Worm (Caenorhabditis elegans): Measurements from ENCODE around the gene Y62H9A.8.

DNA sequence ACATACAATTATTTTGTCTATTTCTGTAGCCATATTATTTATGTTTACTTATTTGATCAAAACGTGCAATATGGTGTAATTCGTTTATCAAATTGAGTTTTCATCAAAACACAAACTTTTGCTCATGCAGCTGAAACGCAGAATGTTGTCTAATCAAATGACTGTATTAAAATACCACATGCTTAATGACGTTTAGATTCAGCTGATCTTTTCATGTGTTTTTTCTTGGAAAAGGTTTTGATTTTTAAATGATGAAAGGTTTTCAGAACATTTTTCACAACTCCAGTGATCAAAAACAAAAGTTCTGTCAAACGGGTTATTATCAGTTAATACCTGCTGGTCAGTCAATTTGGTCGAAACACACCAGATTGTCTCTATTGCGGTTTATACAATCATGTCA lies 17.0 kb downstream of the Y62H9A.8 start, which contains the start of gene Y62H9A.1:
- TF ChIP-seq him-1 (tag; optimal IDR thresholded peaks at IDR 0.05) (no peak), W03F9.2 (tag; optimal IDR thresholded peaks at IDR 0.05) (no peak)

Data from whole organism, L4/young adult.